Fruit fly (Drosophila melanogaster) S2 (cell line): ENCODE results near the gene CG15728.

Experiments
- CG8478 ChIP-seq: fragments of >200 bp; optimal IDR thresholded peaks from 2 replicates; lab custom pipeline; 2018
- CTCF ChIP-seq, 2 experiments: fragments of >200 bp; optimal IDR thresholded peaks; 2 replicates each; lab custom pipeline; 2018

dm6 chrX:12669659-12670488 is 45.8 kb downstream of the CG15728 start:
- TF ChIP-seq CG8478, result no peak
- no peak for TF ChIP-seq CTCF (optimal IDR thresholded peaks at IDR 0.05; lab: Kevin White, UChicago)
